Fruit fly (Drosophila melanogaster): ENCODE data around the gene CG42304.

Gene CG42304

DNA sequence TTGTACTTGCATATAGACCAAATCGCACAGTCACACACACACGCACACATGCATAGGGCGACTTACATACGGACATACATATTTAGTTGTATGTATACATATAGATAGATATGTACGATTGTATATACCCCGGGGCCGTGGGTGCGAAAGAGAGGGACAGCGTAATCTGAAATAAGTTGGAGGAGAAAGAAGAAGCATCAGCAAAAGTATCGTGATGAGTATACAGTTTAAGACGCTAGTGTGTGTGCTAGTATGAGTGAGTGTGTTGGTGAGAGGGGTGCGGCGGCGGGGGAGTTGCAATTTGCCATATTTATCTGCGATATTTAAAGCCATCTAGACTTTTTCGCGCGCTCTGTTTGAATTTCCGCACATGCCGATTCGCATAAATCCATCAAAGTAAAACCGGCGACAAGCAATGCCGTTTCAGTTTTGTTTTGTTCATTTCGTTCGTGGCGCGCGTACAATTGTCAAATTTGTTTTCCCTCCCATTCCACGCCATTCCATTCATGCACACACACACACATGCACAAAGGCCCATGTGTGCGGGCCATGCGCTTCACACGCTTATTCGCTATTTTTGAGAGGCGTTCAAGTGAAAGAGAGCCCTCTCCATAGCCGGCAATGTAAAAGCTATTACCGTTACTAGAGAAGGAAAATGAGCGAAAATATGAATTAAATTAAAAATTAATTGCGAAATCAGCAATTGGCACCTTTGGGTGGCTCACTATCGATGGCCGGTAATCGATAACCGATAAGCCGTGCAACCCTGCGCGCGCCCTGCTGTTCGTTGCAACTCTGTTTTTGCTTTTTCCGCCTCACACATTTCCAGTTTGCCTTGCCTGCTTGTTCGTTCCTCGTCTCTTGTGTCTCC, 16.7 kb upstream of the CG42304 start (continued):
- TF ChIP-seq sqz (GFP tag; optimal IDR thresholded peaks at IDR 0.05) (peak; percentile 91), sd (tag; optimal IDR thresholded peaks at IDR 0.05) (peak; percentile 39), emc (GFP tag; optimal IDR thresholded peaks at IDR 0.05) (peak; percentile 83), Dip2 (GFP tag; IDR thresholded peaks at IDR 0.05) (no peak), CG7839 (tag; optimal IDR thresholded peaks at IDR 0.05) (peak; percentile 70), CG2875 (GFP tag; optimal IDR thresholded peaks at IDR 0.05) (peak; percentile 80), salm (tag; optimal IDR thresholded peaks at IDR 0.05) (peak; percentile 70), exex (tag; optimal IDR thresholded peaks at IDR 0.05) (peak; percentile 30), CrebB (tag; optimal IDR thresholded peaks at IDR 0.05) (peak; percentile 84), CG34376 (GFP tag; optimal IDR thresholded peaks at IDR 0.05) (peak; percentile 96), jumu (GFP tag; optimal IDR thresholded peaks at IDR 0.05) (peak; percentile 78), Neu2 (GFP tag; optimal IDR thresholded peaks at IDR 0.05; ENCODE audit: borderline replicate concordance) (peak; percentile 32), inv (GFP tag; IDR thresholded peaks at IDR 0.05; ENCODE audit: partially characterized antibody) (peak; percentile 71), HLHmδ (GFP tag; optimal IDR thresholded peaks at IDR 0.05) (peak; percentile 97), row (GFP tag; IDR thresholded peaks at IDR 0.05) (peak; percentile 61), gro (GFP tag; optimal IDR thresholded peaks at IDR 0.05) (peak; percentile 73), NK7.1 (GFP tag; optimal IDR thresholded peaks at IDR 0.05) (peak; percentile 76), slp2 (GFP tag; optimal IDR thresholded peaks at IDR 0.05) (peak; percentile 67), dm (GFP tag; optimal IDR thresholded peaks at IDR 0.05) (peak; percentile 93), Xbp1 (GFP tag; optimal IDR thresholded peaks at IDR 0.05) (peak; percentile 63), H2.0 (GFP tag; IDR thresholded peaks at IDR 0.05) (peak; percentile 71), dmrt11E (tag; optimal IDR thresholded peaks at IDR 0.05) (peak; percentile 65), peb (GFP tag; IDR thresholded peaks at IDR 0.05) (peak; percentile 51; the same call in 1 of the 2 replicates), nerfin-2 (GFP tag; IDR thresholded peaks at IDR 0.05; ENCODE audit: partially characterized antibody) (peak; percentile 70), YL-1 (GFP tag; optimal IDR thresholded peaks at IDR 0.05) (peak; percentile 96), rib (GFP tag; IDR thresholded peaks at IDR 0.05) (peak; percentile 94), crp (GFP tag; optimal IDR thresholded peaks at IDR 0.05) (peak in 1 of 2 experiments; percentile 74), Mes4 (GFP tag; optimal IDR thresholded peaks at IDR 0.05) (peak; percentile 84), Atf-2 (GFP tag; optimal IDR thresholded peaks at IDR 0.05) (peak; percentile 54), CG8089 (GFP tag; optimal IDR thresholded peaks at IDR 0.05) (peak; percentile 79), CG12071 (GFP tag; optimal IDR thresholded peaks at IDR 0.05) (peak; percentile 85), Hr78 (GFP tag; optimal IDR thresholded peaks at IDR 0.05) (no peak), lmd (GFP tag; IDR thresholded peaks at IDR 0.05) (peak; percentile 48; the same call in 1 of the 2 replicates), Taf1 (GFP tag; IDR thresholded peaks at IDR 0.05) (no peak; the same call in 1 of the 2 replicates), dmrt99B (tag; optimal IDR thresholded peaks at IDR 0.05) (peak; percentile 66), oc (tag; optimal IDR thresholded peaks at IDR 0.05) (peak; percentile 6), CG8281 (tag; optimal IDR thresholded peaks at IDR 0.05) (peak; percentile 50), p53 (GFP tag; optimal IDR thresholded peaks at IDR 0.05) (peak; percentile 65), E2f2 (GFP tag; IDR thresholded peaks at IDR 0.05) (peak; percentile 82), CG3847 (GFP tag; IDR thresholded peaks at IDR 0.05) (peak; percentile 73), Dref (GFP tag; IDR thresholded peaks at IDR 0.05) (peak; percentile 95), CG17829 (tag; optimal IDR thresholded peaks at IDR 0.05) (peak; percentile 78), sens (GFP tag) (peak; percentile 95), Scr (GFP tag; IDR thresholded peaks at IDR 0.05; ENCODE audit: partially characterized antibody) (peak; percentile 78), luna (GFP tag; optimal IDR thresholded peaks at IDR 0.05) (peak; percentile 62), ham (GFP tag; IDR thresholded peaks at IDR 0.05) (peak; percentile 44; the same call in 1 of the 2 replicates), CG3163 (GFP tag; optimal IDR thresholded peaks at IDR 0.05) (peak; percentile 61), GATAe (GFP tag; conservative IDR thresholded peaks at IDR 0.05) (no peak)

All from whole organism, embryonic.